Worm (Caenorhabditis elegans): ENCODE results near the gene F28C6.10.
A peak's percentile ranks its signal among the peaks of the same experiment; 100 is the strongest.

DNA sequence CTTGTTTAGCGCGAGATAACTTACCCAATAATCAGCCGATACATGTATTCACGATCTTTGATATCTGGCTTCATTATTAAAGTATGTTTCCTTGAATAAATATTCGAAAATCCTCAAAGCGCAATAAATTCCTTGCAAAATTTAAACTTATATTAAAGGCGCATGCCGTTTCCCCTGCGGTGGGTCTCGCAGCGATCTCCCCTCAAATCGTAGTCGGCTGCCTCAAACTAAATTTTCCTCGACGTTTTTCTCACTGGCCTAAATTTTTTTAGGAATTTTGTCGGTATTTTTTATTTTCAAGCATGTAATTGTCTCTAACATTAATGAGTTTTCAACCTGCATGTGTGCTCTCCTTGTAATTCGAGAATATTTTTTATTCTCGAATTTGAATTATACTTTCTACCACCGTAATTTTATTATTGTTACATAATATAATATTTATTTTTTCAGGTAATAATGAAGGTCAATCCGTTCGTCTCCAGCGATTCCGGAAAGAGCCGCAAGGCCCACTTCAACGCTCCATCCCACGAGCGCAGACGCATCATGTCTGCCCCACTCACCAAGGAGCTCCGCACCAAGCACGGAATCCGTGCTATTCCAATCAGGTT, 5.3 kb upstream of the F28C6.10 start, which contains the start of the genes cpf-1 and rpl-26:
- TF ChIP-seq ama-1 (optimal IDR thresholded peaks at IDR 0.05) = no peak
- TF ChIP-seq unc-62 (GFP tag; optimal IDR thresholded peaks at IDR 0.05) = no peak
- TF ChIP-seq snpc-4 (tag; optimal IDR thresholded peaks at IDR 0.05) = peak; percentile 90
- TF ChIP-seq ceh-82 (tag; optimal IDR thresholded peaks at IDR 0.05) = no peak
- TF ChIP-seq nhr-28 (tag; optimal IDR thresholded peaks at IDR 0.05) = no peak
